Fruit fly (Drosophila melanogaster): ENCODE data around the gene CG7065.

CG7065 gene

DNA sequence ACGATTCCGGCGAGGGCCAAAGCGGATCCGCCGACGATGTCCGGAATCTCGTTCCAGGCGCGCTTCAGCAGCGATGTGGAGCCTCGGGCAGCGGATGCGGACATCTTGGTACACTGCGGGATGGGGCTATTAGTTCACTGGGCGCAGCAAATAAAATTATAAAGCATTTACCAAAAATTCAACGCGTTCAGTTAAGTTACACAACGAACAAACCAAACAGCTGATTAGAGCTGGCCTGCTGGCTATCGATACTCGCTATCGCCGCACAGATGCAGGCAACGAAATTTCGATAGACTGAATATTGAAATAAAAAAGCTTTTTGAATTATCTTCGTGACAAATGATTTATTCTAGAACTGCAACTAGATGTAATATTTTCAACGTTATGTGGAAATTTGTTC lies 17.4 kb downstream of the CG7065 start, which contains the start of gene NdufA3:
Gene NdufA3, minus strand, starts transcription at position 317 of the 400 bp plus-strand sequence.
- TF ChIP-seq Myc (optimal IDR thresholded peaks at IDR 0.05) (no peak), psq (optimal IDR thresholded peaks at IDR 0.05) (no peak), insv (optimal IDR thresholded peaks at IDR 0.05) (no peak), h (optimal IDR thresholded peaks at IDR 0.05) (no peak), Sin3A (optimal IDR thresholded peaks at IDR 0.05) (no peak), ttk (optimal IDR thresholded peaks at IDR 0.05) (no peak)

DNA sequence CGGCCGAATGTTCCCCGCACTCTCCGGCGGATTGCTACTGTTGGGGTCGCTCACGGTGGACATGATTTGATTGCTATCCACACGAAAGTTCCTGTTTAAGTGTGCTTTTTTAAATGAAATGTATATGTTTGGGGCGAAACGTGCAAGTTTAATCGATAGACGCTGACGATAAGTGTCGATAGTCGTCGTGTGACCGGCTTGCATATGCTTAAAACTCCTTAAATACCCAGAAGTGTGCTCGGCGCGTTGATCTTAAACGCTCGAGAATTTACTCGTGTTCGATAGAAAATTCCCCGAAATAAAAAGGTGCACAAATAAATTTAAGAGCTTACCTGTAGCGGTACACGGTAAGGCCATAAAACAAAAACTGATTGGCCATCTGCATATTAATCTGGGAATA lies 19.6 kb downstream of the CG7065 start, which contains the start of the genes Zpr1 and CG44532:
Gene Zpr1, minus strand, starts transcription at position 179 of the 400 bp plus-strand sequence.
Gene CG44532, plus strand, starts transcription at position 181 of the 400 bp plus-strand sequence.
- no peak for TF ChIP-seq insv (optimal IDR thresholded peaks at IDR 0.05)
- TF ChIP-seq ttk (optimal IDR thresholded peaks at IDR 0.05) = no peak
- no peak for TF ChIP-seq psq (optimal IDR thresholded peaks at IDR 0.05)
- no peak for TF ChIP-seq h (optimal IDR thresholded peaks at IDR 0.05)
- no peak for TF ChIP-seq Myc (optimal IDR thresholded peaks at IDR 0.05)
- no peak for TF ChIP-seq Sin3A (optimal IDR thresholded peaks at IDR 0.05)

DNA sequence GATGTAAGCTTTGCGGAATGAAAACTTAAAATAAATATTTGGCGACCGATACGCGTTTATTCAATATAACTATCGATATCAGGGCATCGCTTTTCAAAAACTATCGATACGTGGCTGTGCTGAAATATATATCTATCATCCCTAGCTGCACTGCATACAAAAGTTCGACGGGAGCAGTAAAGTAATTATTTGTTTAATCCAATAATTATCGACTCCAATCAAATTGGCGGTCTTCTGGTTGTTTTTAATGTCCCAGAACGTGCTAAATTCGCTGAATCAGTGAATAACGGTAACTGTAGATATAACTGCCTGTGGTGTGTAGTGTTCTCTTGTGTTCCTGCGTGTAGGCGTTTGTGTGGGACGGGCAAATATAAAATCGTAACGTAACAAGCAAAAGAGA lies 20.8 kb downstream of the CG7065 start, which contains the start of gene mei-P26:
Gene mei-P26, plus strand, starts transcription at position 146 of the 400 bp plus-strand sequence.
- TF ChIP-seq insv (optimal IDR thresholded peaks at IDR 0.05) = no peak
- no peak for TF ChIP-seq h (optimal IDR thresholded peaks at IDR 0.05)
- TF ChIP-seq psq (optimal IDR thresholded peaks at IDR 0.05) = no peak

DNA sequence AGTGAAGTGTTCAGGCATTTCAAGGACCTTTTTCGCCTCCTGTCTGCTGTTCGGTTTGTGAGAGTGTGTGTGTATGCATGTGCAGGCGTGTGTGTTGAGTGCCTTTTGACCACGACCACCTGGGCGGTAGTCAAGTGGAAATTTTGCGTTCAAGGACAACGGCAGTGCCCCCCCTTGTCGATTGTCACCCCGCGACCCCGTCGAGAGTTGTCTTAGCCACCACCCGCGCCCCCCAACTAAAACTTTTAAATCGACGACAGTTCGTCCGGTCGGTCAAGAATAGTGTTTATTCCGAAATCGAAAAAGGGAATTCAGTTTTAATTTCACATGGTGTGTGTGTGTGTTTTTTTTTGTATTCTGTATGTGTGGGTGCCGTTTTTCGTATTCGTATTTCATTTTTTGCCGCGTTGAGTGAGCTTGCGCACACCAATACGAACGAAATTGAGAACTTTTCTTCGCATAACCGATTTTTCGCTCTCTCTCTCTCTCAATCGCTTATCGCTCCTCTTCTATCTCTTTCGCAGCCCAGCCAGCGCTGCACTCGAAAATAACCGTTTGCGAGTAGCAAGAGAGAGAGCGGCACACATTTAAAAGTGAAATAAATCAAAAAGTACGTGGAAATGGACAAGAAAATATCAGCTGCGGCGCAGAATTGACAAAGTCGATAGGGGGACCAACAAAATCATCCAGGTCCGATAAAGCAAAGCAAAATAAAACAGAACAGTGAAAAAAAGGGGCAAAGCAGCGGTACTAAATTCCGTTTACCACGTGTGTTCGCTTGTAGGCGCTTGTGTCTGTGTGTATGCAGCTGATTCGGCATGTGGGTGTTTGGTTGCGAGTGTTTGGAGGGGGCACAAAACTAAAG lies 21.6 kb downstream of the CG7065 start:
- TF ChIP-seq insv (optimal IDR thresholded peaks at IDR 0.05) (no peak), Sin3A (optimal IDR thresholded peaks at IDR 0.05) (no peak), h (optimal IDR thresholded peaks at IDR 0.05) (no peak), Myc (optimal IDR thresholded peaks at IDR 0.05) (no peak), psq (optimal IDR thresholded peaks at IDR 0.05) (no peak), ttk (optimal IDR thresholded peaks at IDR 0.05) (no peak)

DNA sequence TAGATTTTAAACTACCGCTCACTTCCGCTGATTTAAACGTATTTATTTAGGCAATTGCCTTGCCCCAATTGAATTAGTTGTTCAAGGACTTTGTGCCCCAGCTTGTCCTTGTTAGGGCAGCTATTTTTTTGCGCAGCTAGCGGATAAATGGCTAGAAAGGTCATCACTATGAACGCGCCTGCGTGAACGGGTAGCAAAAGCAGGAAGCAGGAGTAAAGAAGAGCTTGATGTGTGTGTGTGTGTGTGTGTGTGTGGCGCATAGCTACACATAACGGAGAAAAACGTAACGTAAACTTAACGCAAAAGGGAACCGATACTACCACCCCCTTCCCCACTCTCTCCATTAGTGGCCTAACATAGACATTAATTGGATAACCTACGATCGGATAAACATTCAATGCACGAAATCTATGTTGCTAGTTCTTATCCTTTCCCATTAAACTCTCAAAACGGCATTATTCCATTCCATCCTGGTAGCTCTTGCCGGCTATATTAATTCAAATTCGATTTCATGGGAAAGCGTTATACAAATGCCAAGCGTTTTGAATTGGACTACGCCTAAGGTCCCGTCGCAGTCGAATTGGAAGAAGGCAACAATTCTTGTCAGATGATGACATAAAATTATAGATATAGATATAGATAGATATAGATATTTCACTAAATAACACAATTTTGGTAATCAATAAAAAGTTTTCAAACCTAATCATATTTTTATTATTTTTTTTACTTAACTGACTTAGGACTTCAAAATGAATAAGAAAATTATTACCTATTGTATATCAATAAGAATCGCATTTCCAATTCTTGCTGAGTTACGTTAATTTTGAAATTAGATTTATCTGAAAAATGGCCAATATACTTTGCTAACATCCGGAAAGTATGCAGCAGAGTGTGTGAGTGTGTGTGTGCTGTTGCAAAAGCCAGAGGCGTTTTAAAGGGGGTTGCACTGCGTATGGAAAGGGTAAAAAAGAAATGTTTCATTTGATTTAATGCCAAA lies 22.5 kb downstream of the CG7065 start:
- TF ChIP-seq Sin3A (optimal IDR thresholded peaks at IDR 0.05) (no peak), Myc (optimal IDR thresholded peaks at IDR 0.05) (no peak), h (optimal IDR thresholded peaks at IDR 0.05) (no peak), insv (optimal IDR thresholded peaks at IDR 0.05) (no peak), psq (optimal IDR thresholded peaks at IDR 0.05) (no peak), ttk (optimal IDR thresholded peaks at IDR 0.05) (no peak)

DNA sequence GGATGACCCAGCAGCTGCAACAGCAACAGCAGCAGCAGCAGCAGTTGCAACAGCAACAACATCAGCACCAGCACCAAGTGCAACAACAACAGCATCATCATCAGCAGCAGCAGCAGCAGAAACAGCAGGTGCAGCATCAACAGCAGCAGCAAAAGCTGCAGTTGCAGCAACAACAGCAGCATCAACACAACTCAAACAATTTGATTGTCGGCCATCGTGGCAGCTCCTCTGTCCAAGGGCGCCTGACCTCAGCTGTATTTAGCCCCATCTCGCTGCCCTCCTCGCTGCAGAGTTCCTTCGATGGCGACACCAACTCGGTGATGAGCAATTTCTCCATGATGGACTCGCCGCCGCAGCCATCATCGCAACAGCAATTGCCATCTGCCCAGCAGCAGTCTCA lies 26.0 kb downstream of the CG7065 start:
- no peak for TF ChIP-seq ttk (optimal IDR thresholded peaks at IDR 0.05)

DNA sequence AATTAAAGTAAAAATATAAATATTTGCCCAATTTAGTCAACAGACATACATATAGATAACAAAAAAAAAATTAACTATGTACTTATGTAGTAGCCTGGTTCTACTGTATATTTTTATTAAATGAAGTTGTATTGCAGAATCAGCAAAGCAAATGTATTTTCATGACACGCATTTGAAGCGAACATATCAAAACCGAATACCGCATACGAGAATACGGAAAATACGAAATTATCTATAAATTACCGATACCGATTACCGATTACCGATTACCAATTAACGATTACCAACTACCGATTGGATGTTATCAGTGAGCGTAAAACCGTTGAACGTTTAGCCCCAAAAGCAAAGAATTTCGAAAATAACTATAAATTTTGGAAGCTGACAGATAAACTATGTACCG lies 45.1 kb downstream of the CG7065 start:
- TF ChIP-seq ttk (optimal IDR thresholded peaks at IDR 0.05) (no peak), insv (optimal IDR thresholded peaks at IDR 0.05) (no peak), Myc (optimal IDR thresholded peaks at IDR 0.05) (no peak), h (optimal IDR thresholded peaks at IDR 0.05) (no peak), Sin3A (optimal IDR thresholded peaks at IDR 0.05) (no peak), psq (optimal IDR thresholded peaks at IDR 0.05) (no peak)

DNA sequence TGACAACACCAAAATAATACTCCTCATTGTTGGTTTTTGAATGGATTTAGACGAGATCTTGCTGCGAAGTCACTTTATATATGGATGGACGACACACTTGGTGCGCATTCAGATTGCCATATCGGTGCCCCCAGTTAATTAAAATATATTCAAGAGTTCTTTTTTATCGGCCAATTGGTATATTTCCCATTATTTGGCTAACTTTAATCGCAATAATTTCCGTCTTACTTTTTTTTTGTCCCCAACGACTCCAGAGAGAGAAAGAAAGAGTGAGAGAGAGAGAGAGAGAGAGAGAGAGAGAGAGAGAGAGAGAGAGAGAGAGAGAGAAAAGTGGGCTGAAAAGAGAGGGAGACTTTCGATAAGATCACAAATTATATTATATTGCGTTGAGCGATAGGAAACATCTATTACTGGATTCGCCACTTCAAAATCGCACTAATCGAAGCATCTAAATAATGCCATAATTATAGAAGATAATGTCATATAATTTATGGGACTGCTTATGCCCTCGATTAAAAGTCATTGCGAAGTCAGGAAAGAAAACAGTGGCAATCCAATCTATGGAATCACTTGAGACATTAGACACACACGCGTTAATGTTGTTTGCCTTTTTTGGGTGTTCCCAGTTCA lies 48.4 kb downstream of the CG7065 start, which contains the start of gene CG12115:
Gene CG12115, minus strand, starts transcription at position 51 of the 630 bp plus-strand sequence.
- TF ChIP-seq Sin3A (optimal IDR thresholded peaks at IDR 0.05) = no peak
- TF ChIP-seq h (optimal IDR thresholded peaks at IDR 0.05) = no peak
- TF ChIP-seq insv (optimal IDR thresholded peaks at IDR 0.05) = no peak
- no peak for TF ChIP-seq Myc (optimal IDR thresholded peaks at IDR 0.05)
- TF ChIP-seq psq (optimal IDR thresholded peaks at IDR 0.05) = no peak

DNA sequence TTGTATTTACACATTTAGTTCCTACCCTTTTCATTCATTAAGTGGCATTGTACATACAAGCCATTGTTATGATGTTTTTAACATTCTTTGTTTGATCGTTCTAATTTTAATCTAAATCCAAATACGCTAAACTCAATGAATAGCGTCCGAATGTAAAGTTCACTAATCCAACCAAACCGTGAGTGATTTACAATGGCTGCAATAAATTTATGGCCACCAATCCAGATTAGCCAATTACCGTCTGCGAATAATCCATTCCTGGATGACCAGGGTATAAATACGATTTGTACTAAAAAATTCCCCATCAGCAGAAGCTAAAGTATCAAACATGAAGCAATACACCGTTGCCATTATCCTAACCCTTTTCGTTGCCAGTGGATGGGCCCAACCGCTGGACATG lies 49.1 kb downstream of the CG7065 start, which contains the start of gene CG12057:
Gene CG12057, plus strand, starts transcription at position 301 of the 400 bp plus-strand sequence.
- TF ChIP-seq psq (optimal IDR thresholded peaks at IDR 0.05) (no peak), Myc (optimal IDR thresholded peaks at IDR 0.05) (no peak), ttk (optimal IDR thresholded peaks at IDR 0.05) (no peak), h (optimal IDR thresholded peaks at IDR 0.05) (no peak), insv (optimal IDR thresholded peaks at IDR 0.05) (no peak), Sin3A (optimal IDR thresholded peaks at IDR 0.05) (no peak)

DNA sequence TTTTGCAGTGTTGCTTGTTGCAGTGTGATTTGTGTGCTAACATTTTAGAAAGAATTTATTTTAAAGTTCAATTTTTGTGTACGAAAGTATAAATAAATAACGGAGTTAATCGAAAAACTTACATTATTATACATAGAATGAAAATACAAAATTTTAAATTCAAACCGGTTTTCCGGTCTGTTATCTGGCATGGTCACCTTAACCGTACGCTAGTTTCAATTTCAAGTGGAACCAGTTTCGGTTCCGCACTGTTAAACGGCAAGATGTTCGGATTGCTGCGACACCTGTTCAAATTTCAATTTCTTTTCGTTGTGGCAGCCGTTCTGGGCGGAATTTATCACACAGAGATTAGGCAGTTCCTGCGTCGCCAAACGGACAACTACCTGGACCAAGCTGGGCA lies 50.1 kb downstream of the CG7065 start, which contains the start of gene CG12056:
Gene CG12056, plus strand, starts transcription at position 241 of the 400 bp plus-strand sequence.
- TF ChIP-seq psq (optimal IDR thresholded peaks at IDR 0.05) = no peak
- TF ChIP-seq Sin3A (optimal IDR thresholded peaks at IDR 0.05) = no peak
- no peak for TF ChIP-seq Myc (optimal IDR thresholded peaks at IDR 0.05)
- TF ChIP-seq insv (optimal IDR thresholded peaks at IDR 0.05) = no peak
- no peak for TF ChIP-seq h (optimal IDR thresholded peaks at IDR 0.05)
- TF ChIP-seq ttk (optimal IDR thresholded peaks at IDR 0.05) = no peak

DNA sequence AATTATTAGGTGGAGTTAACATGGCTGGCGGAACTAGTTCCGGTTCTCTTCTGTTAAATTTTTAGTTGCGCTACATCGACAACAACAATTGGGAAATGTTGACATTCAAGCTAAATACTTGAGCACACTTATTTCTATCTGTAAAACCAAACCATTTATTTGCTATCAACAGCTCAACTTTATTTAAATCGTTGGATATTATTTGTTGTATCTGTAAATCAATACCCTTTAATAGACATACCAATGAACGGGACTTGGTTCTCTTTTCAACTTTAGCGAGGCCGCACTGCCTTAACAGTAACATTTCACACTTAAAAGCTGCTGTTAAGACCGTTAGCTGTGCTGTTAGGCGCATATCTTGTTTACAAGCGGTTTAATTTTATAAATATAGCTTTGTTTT lies 51.3 kb downstream of the CG7065 start, which contains the start of gene CG12106:
Gene CG12106, plus strand, starts transcription at position 295 of the 400 bp plus-strand sequence.
- TF ChIP-seq ttk (optimal IDR thresholded peaks at IDR 0.05) (no peak), Sin3A (optimal IDR thresholded peaks at IDR 0.05) (no peak), insv (optimal IDR thresholded peaks at IDR 0.05) (no peak), psq (optimal IDR thresholded peaks at IDR 0.05) (no peak), h (optimal IDR thresholded peaks at IDR 0.05) (no peak), Myc (optimal IDR thresholded peaks at IDR 0.05) (no peak)

Measured in Kc167 (cell line).